Fruit fly (Drosophila melanogaster) whole organism, embryonic: ENCODE measurements around the gene CG12010.

Experiments
- Aef1 ChIP-seq: fragments of 200-800 bp; sonication (Bioruptor generic); IDR thresholded peaks from 3 replicates; pipeline ENCODE4 v1.3.6; 2022; ENCODE audit warnings: missing biosample characterization, missing genetic modification characterization
- Asciz ChIP-seq: fragments of 200-800 bp; sonication (Bioruptor generic); optimal IDR thresholded peaks from 2 replicates; lab custom pipeline; 2017; ENCODE audit warnings: missing biosample characterization, mild to moderate bottlenecking, missing genetic modification characterization, missing genetic modification reagents
- CG10543 ChIP-seq: fragments of 200-800 bp; sonication (Bioruptor generic); optimal IDR thresholded peaks from 3 replicates; lab custom pipeline; 2017; ENCODE audit warnings: missing biosample characterization, mild to moderate bottlenecking, missing genetic modification characterization, moderate library complexity
- CG10959 ChIP-seq: fragments of 200-800 bp; sonication (Bioruptor generic); IDR thresholded peaks from 2 replicates; pipeline ENCODE4 v1.3.6; 2022; ENCODE audit warnings: missing biosample characterization, missing genetic modification characterization
- CG11695 ChIP-seq: fragments of 200-800 bp; sonication (Bioruptor generic); IDR thresholded peaks from 3 replicates; pipeline ENCODE4 v1.3.6; 2022; ENCODE audit warnings: missing biosample characterization, missing genetic modification characterization
- CG14441 ChIP-seq: fragments of 200-800 bp; sonication (Bioruptor generic); IDR thresholded peaks from 2 replicates; pipeline ENCODE4 v1.3.6; 2022; ENCODE audit warnings: missing biosample characterization, missing genetic modification characterization
- CG15011 ChIP-seq: fragments of 200-800 bp; sonication (Bioruptor generic); optimal IDR thresholded peaks from 3 replicates; lab custom pipeline; 2018; ENCODE audit warnings: missing biosample characterization, mild to moderate bottlenecking, missing genetic modification characterization
- CG1603 ChIP-seq: fragments of 200-800 bp; sonication (Bioruptor generic); optimal IDR thresholded peaks from 2 replicates; lab custom pipeline; 2019; ENCODE audit warnings: missing biosample characterization, mild to moderate bottlenecking, missing genetic modification characterization, moderate library complexity
- CG2120 ChIP-seq: fragments of 200-800 bp; sonication (Bioruptor generic); optimal IDR thresholded peaks from 3 replicates; lab custom pipeline; 2016; ENCODE audit warnings: missing biosample characterization, missing genetic modification characterization
- CG3163 ChIP-seq: fragments of 200-800 bp; sonication (Bioruptor generic); optimal IDR thresholded peaks from 3 replicates; lab custom pipeline; 2016; ENCODE audit warnings: missing biosample characterization, missing genetic modification characterization
- CG4360 ChIP-seq: fragments of 200-800 bp; sonication (Bioruptor generic); IDR thresholded peaks from 2 replicates; pipeline ENCODE4 v1.3.6; 2022; ENCODE audit warnings: missing biosample characterization, missing genetic modification characterization
- CG4854 ChIP-seq: fragments of 200-800 bp; sonication (Bioruptor generic); optimal IDR thresholded peaks from 2 replicates; lab custom pipeline; 2016; ENCODE audit warnings: missing biosample characterization, missing genetic modification characterization, inconsistent platforms
- CG7839 ChIP-seq: fragments of 200-800 bp; sonication (Bioruptor generic); optimal IDR thresholded peaks from 3 replicates; lab custom pipeline; 2018; ENCODE audit warnings: missing biosample characterization, mild to moderate bottlenecking, missing genetic modification characterization, moderate library complexity
- CG9817 ChIP-seq: fragments of 200-800 bp; sonication (Bioruptor generic); optimal IDR thresholded peaks from 2 replicates; lab custom pipeline; 2018; ENCODE audit warnings: missing biosample characterization, mild to moderate bottlenecking, missing genetic modification characterization, moderate library complexity
- Dp ChIP-seq: fragments of 200-800 bp; sonication (Bioruptor generic); optimal IDR thresholded peaks from 2 replicates; lab custom pipeline; 2018; ENCODE audit warnings: missing biosample characterization, mild to moderate bottlenecking, missing genetic modification characterization, moderate library complexity
- Elba2 ChIP-seq: fragments of 200-800 bp; sonication (Bioruptor generic); optimal IDR thresholded peaks from 3 replicates; lab custom pipeline; 2016; ENCODE audit warnings: missing biosample characterization, missing genetic modification characterization
- Fer1 ChIP-seq: fragments of 200-800 bp; sonication (Bioruptor generic); optimal IDR thresholded peaks from 2 replicates; lab custom pipeline; 2017; ENCODE audit warnings: missing biosample characterization, mild to moderate bottlenecking, missing genetic modification characterization
- Fer3 ChIP-seq: fragments of 200-800 bp; sonication (Bioruptor generic); optimal IDR thresholded peaks from 2 replicates; lab custom pipeline; 2018; ENCODE audit warnings: missing biosample characterization, mild to moderate bottlenecking, missing genetic modification characterization, moderate library complexity
- HLH54F ChIP-seq: fragments of 200-800 bp; sonication (Bioruptor generic); optimal IDR thresholded peaks from 3 replicates; lab custom pipeline; 2016; ENCODE audit warnings: missing biosample characterization, missing genetic modification characterization
- Hand ChIP-seq: fragments of 200-800 bp; sonication (Bioruptor generic); optimal IDR thresholded peaks from 2 replicates; lab custom pipeline; 2017; ENCODE audit warnings: mild to moderate bottlenecking, missing biosample characterization, missing genetic modification reagents, missing genetic modification characterization
- HmgZ ChIP-seq: fragments of 200-800 bp; sonication (Bioruptor generic); optimal IDR thresholded peaks from 2 replicates; lab custom pipeline; 2018; ENCODE audit warnings: missing biosample characterization, mild to moderate bottlenecking, missing genetic modification characterization
- MTF-1 ChIP-seq: fragments of 200-800 bp; sonication (Bioruptor generic); optimal IDR thresholded peaks from 2 replicates; lab custom pipeline; 2018; ENCODE audit warnings: missing biosample characterization, mild to moderate bottlenecking, missing genetic modification characterization, borderline replicate concordance
- Sin3A ChIP-seq: fragments of >200 bp; optimal IDR thresholded peaks from 2 replicates; lab custom pipeline; 2018
- Sry-β ChIP-seq: fragments of 200-800 bp; sonication (Bioruptor generic); optimal IDR thresholded peaks from 2 replicates; lab custom pipeline; 2018; ENCODE audit warnings: missing biosample characterization, mild to moderate bottlenecking, missing genetic modification characterization, moderate library complexity
- Trl ChIP-seq, 3 experiments: fragments of >200 bp in 2 of 3; fragments of 200-800 bp in 1 of 3; sonication (Bioruptor generic) in 1 of 3; optimal IDR thresholded peaks; 2 replicates in 1 of 3; 3 replicates in 2 of 3; lab custom pipeline; 2016 to 2017; ENCODE audit warnings: missing biosample characterization in 1 of 3, missing genetic modification characterization in 1 of 3
- Xrp1 ChIP-seq: fragments of 200-800 bp; sonication (Bioruptor generic); IDR thresholded peaks from 2 replicates; pipeline ENCODE4 v1.3.6; 2022; ENCODE audit warnings: missing biosample characterization, missing genetic modification characterization
- ab ChIP-seq: fragments of 200-800 bp; sonication (Bioruptor generic); optimal IDR thresholded peaks from 2 replicates; lab custom pipeline; 2016; ENCODE audit warnings: missing biosample characterization, missing genetic modification characterization
- ap ChIP-seq: fragments of 200-800 bp; sonication (Bioruptor generic); IDR thresholded peaks from 2 replicates; pipeline ENCODE4 v1.3.6; 2022; ENCODE audit warnings: missing biosample characterization, missing genetic modification characterization
- chinmo ChIP-seq: fragments of 200-800 bp; sonication (Bioruptor generic); IDR thresholded peaks from 4 replicates; pipeline ENCODE4 v1.3.6; 2022; ENCODE audit warnings: missing biosample characterization, missing genetic modification characterization; ENCODE audit not compliant: partially characterized antibody
- chm ChIP-seq: fragments of 200-800 bp; sonication (Bioruptor generic); IDR thresholded peaks from 2 replicates; pipeline ENCODE4 v1.3.6; 2022; ENCODE audit warnings: missing biosample characterization, missing genetic modification characterization
- gcm ChIP-seq: fragments of 200-800 bp; sonication (Bioruptor generic); optimal IDR thresholded peaks from 2 replicates; lab custom pipeline; 2019; ENCODE audit warnings: missing biosample characterization, mild to moderate bottlenecking, missing genetic modification characterization, moderate library complexity
- gcm2 ChIP-seq: fragments of 200-800 bp; sonication (Bioruptor generic); optimal IDR thresholded peaks from 2 replicates; lab custom pipeline; 2016; ENCODE audit warnings: missing biosample characterization, missing genetic modification characterization
- gt ChIP-seq: fragments of 200-800 bp; sonication (Bioruptor generic); IDR thresholded peaks from 2 replicates; pipeline ENCODE4 v1.3.6; 2022; ENCODE audit warnings: missing biosample characterization, missing genetic modification characterization
- hbn ChIP-seq: fragments of 200-800 bp; sonication (Bioruptor generic); IDR thresholded peaks from 2 replicates; pipeline ENCODE4 v1.3.6; 2022; ENCODE audit warnings: missing biosample characterization, missing genetic modification characterization; ENCODE audit not compliant: partially characterized antibody
- lab ChIP-seq: fragments of 200-800 bp; sonication (Bioruptor generic); optimal IDR thresholded peaks from 3 replicates; lab custom pipeline; 2017; ENCODE audit warnings: missing biosample characterization, missing genetic modification characterization, mild to moderate bottlenecking, moderate library complexity, missing genetic modification reagents
- lilli ChIP-seq: fragments of 200-800 bp; sonication (Bioruptor generic); optimal IDR thresholded peaks from 3 replicates; lab custom pipeline; 2016; ENCODE audit warnings: missing biosample characterization, missing genetic modification characterization
- lov ChIP-seq, 2 experiments: fragments of 200-800 bp in 1 of 2; fragments of >200 bp in 1 of 2; sonication (Bioruptor generic) in 1 of 2; IDR thresholded peaks in 1 of 2; optimal IDR thresholded peaks in 1 of 2; 2 replicates in 1 of 2; 3 replicates in 1 of 2; pipeline versions ENCODE4 v1.3.6 to Lab custom; 2017 to 2022; ENCODE audit warnings: missing biosample characterization in 1 of 2, missing genetic modification characterization in 1 of 2
- onecut ChIP-seq: fragments of 200-800 bp; sonication (Bioruptor generic); IDR thresholded peaks from 2 replicates; pipeline ENCODE4 v1.3.6; 2022; ENCODE audit warnings: missing biosample characterization, missing genetic modification characterization
- prd ChIP-seq, 3 experiments: fragments of >200 bp in 2 of 3; fragments of 200-800 bp in 1 of 3; sonication (Bioruptor generic) in 1 of 3; optimal IDR thresholded peaks in 2 of 3; IDR thresholded peaks in 1 of 3; 2 replicates in 2 of 3; 3 replicates in 1 of 3; pipeline versions ENCODE4 v1.3.6 to Lab custom; 2017 to 2022; ENCODE audit warnings: missing biosample characterization in 1 of 3, missing genetic modification characterization in 1 of 3
- pros ChIP-seq: fragments of 200-800 bp; sonication (Bioruptor generic); optimal IDR thresholded peaks from 3 replicates; lab custom pipeline; 2019; ENCODE audit warnings: missing biosample characterization, mild to moderate bottlenecking, missing genetic modification characterization, moderate library complexity
- pzg ChIP-seq: fragments of 200-800 bp; sonication (Bioruptor generic); optimal IDR thresholded peaks from 3 replicates; lab custom pipeline; 2018; ENCODE audit warnings: missing biosample characterization, mild to moderate bottlenecking, missing genetic modification characterization, moderate library complexity
- ranshi ChIP-seq: fragments of 200-800 bp; sonication (Bioruptor generic); IDR thresholded peaks from 2 replicates; pipeline ENCODE4 v1.3.6; 2022; ENCODE audit warnings: missing biosample characterization, missing genetic modification characterization
- repo ChIP-seq: fragments of 200-800 bp; sonication (Bioruptor generic); optimal IDR thresholded peaks from 2 replicates; lab custom pipeline; 2016; ENCODE audit warnings: missing biosample characterization, missing genetic modification characterization
- ro ChIP-seq: fragments of 200-800 bp; sonication (Bioruptor generic); IDR thresholded peaks from 2 replicates; pipeline ENCODE4 v1.3.6; 2022; ENCODE audit warnings: missing biosample characterization, missing genetic modification characterization
- sqz ChIP-seq: fragments of 200-800 bp; sonication (Bioruptor generic); optimal IDR thresholded peaks from 3 replicates; lab custom pipeline; 2018; ENCODE audit warnings: missing biosample characterization, mild to moderate bottlenecking, missing genetic modification characterization
- stwl ChIP-seq: fragments of 200-800 bp; sonication (Bioruptor generic); optimal IDR thresholded peaks from 3 replicates; lab custom pipeline; 2018; ENCODE audit warnings: missing biosample characterization, mild to moderate bottlenecking, missing genetic modification characterization, moderate library complexity
- unc-4 ChIP-seq: fragments of 200-800 bp; sonication (Bioruptor generic); IDR thresholded peaks from 2 replicates; pipeline ENCODE4 v1.3.6; 2022; ENCODE audit warnings: missing biosample characterization, missing genetic modification characterization; ENCODE audit not compliant: partially characterized antibody

The CG12010 gene

dm6 chr3L:3336368-3337164 is 37.5 kb upstream of the CG12010 start, which contains the start of the genes Drsl6 and kst (continued):
- TF ChIP-seq HLH54F (GFP tag; lab: Kevin White, UChicago): no peak
- TF ChIP-seq sqz (GFP tag; lab: Kevin White, UChicago): peak; percentile 6
- TF ChIP-seq ranshi (GFP tag; lab: Robert Waterston, UW): peak; percentile 37; the same call in 1 of the 2 replicates
- TF ChIP-seq Xrp1: no peak
- peak; percentile 50 for TF ChIP-seq unc-4 (GFP tag; lab: Robert Waterston, UW)
- TF ChIP-seq Trl (optimal IDR thresholded peaks at IDR 0.05; lab: Kevin White, UChicago): peak in 1 of 2 experiments; percentile 25
- TF ChIP-seq Trl (GFP tag; optimal IDR thresholded peaks at IDR 0.05; lab: Kevin White, UChicago): peak; percentile 46
- TF ChIP-seq hbn (GFP tag; lab: Robert Waterston, UW): peak; percentile 47; the same call in 1 of the 2 replicates
- peak; percentile 87 for TF ChIP-seq Dp (GFP tag; lab: Kevin White, UChicago)
- peak; percentile 29 for TF ChIP-seq Fer3 (tag; lab: Kevin White, UChicago)
- peak; percentile 13 for TF ChIP-seq MTF-1
- peak; percentile 32 for TF ChIP-seq Fer1 (GFP tag; lab: Kevin White, UChicago)
- TF ChIP-seq lab: no peak
- TF ChIP-seq chinmo (GFP tag; lab: Robert Waterston, UW): peak; percentile 75; the same call in 2 of the 4 replicates
- TF ChIP-seq Sry-β (GFP tag; lab: Kevin White, UChicago): peak; percentile 25
- peak; percentile 37 for TF ChIP-seq CG2120 (GFP tag; lab: Kevin White, UChicago)
- no peak for TF ChIP-seq ab
- peak; percentile 16 for TF ChIP-seq Sin3A
- no peak for TF ChIP-seq CG7839
- no peak for TF ChIP-seq lov (optimal IDR thresholded peaks at IDR 0.05; lab: Kevin White, UChicago)
- no peak for TF ChIP-seq lov (GFP tag; IDR thresholded peaks at IDR 0.05; lab: Robert Waterston, UW)
- TF ChIP-seq CG3163 (GFP tag; lab: Kevin White, UChicago): peak; percentile 86
- 0 out of 2 replicates have a peak, but pooled peaks have one; percentile 23 for TF ChIP-seq CG14441 (GFP tag; lab: Robert Waterston, UW)
- TF ChIP-seq chm: peak; percentile 85
- no peak for TF ChIP-seq ap (GFP tag; lab: Robert Waterston, UW)
- no peak for TF ChIP-seq Aef1 (GFP tag; lab: Robert Waterston, UW)
- TF ChIP-seq CG1603: peak; percentile 63
- TF ChIP-seq repo (GFP tag; lab: Kevin White, UChicago): no peak
- TF ChIP-seq prd (optimal IDR thresholded peaks at IDR 0.05; lab: Kevin White, UChicago): no peak
- no peak for TF ChIP-seq prd (GFP tag; IDR thresholded peaks at IDR 0.05; lab: Robert Waterston, UW)
- peak; percentile 77 for TF ChIP-seq pzg (GFP tag; lab: Kevin White, UChicago)
- TF ChIP-seq gcm2 (GFP tag; lab: Kevin White, UChicago): no peak
- no peak for TF ChIP-seq CG9817
- peak; percentile 37 for TF ChIP-seq pros (GFP tag; lab: Kevin White, UChicago)
- TF ChIP-seq Asciz (GFP tag; lab: Kevin White, UChicago): no peak
- 0 out of 3 replicates have a peak, but pooled peaks have one; percentile 42 for TF ChIP-seq CG11695
- peak; percentile 94 for TF ChIP-seq Elba2 (GFP tag; lab: Kevin White, UChicago)
- TF ChIP-seq onecut (GFP tag; lab: Robert Waterston, UW): peak; percentile 24; the same call in 1 of the 2 replicates
- peak; percentile 83 for TF ChIP-seq CG4360 (GFP tag; lab: Robert Waterston, UW)
- peak; percentile 55 for TF ChIP-seq CG10543 (GFP tag; lab: Kevin White, UChicago)
- no peak for TF ChIP-seq Hand
- TF ChIP-seq lilli (GFP tag; lab: Kevin White, UChicago): peak; percentile 16
- no peak for TF ChIP-seq CG10959 (GFP tag; lab: Robert Waterston, UW)
- TF ChIP-seq CG4854 (GFP tag; lab: Kevin White, UChicago): peak; percentile 37
- TF ChIP-seq CG15011 (GFP tag; lab: Kevin White, UChicago): no peak
- TF ChIP-seq HmgZ (tag; lab: Kevin White, UChicago): peak; percentile 65
- TF ChIP-seq ro: no peak
- peak; percentile 15 for TF ChIP-seq gcm
- TF ChIP-seq stwl: peak; percentile 65
- TF ChIP-seq gt (GFP tag; lab: Robert Waterston, UW): no peak
